Fruit fly (Drosophila melanogaster) whole organism, larva: ENCODE data around the gene CG1532.

Experiments used
- noc ChIP-seq: fragments of 200-800 bp; sonication (Bioruptor generic); optimal IDR thresholded peaks from 3 replicates; lab custom pipeline; 2019; ENCODE audit warnings: missing biosample characterization, mild to moderate bottlenecking, missing genetic modification characterization, moderate library complexity

CG1532 gene

DNA sequence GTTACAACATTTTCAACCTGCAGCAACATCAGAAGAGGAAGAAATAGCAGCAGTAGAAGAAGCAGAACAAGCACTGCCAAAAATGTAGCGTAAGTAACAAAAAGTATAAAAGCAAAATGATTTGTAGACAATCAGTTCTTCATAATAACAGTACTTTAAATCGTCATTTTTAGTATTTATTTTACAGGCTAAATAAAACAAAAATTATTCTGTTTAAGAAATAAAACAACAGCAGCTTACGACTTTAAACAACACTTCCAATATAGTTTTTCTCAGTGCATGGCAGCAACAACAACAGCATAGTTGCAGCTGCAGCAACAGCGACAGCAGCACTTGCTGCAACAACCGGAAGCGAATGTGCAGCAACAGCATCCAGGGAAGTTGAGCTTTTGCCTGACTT is 17.6 kb downstream of the CG1532 start:
- no peak for TF ChIP-seq noc

DNA sequence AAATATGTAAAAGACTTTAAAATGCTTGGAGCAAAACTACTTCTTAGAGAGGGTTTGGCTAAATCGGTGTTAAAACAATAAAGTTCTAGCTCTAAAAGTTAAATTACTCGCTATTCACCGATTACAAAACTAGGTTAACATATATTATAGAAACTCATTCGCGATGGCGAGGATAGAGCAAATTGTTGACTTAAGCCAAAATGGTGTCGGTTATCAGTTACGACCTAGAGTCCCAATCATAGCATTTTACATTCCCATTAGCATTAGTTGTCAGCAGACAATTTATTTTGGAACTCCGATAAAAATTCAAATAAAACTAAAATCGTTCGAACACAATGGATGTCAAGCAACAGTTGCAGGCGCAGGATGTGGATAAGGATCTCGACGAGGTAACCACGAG is 43.8 kb downstream of the CG1532 start, which contains the start of gene CG11666:
CG11666 (plus strand) TSS at position 301 of the 400 bp plus-strand sequence.
- no peak for TF ChIP-seq noc

DNA sequence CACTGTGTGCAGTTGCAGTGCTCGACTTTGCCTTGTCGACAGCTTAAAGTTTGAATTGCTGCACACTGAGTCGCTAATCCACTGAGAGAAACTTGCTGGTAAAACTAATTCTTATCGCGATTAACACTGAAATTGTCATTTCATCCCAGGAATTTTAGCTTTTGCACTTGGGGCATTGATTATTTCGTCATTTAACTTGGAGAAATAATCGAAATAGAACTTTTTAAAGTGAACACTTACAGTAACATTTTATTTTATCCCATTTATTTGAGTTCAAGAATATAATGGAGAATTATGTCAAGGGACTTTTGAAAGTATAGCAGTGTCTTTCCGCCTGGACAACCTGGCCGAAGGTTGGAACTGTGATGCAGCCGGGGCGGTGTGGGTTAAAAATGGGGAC is 50.2 kb downstream of the CG1532 start, which contains the start of gene CG44426:
CG44426 (plus strand) TSS at position 301 of the 400 bp plus-strand sequence.
- no peak for TF ChIP-seq noc
